Worm (Caenorhabditis elegans): ENCODE results near the gene his-38.

his-38 gene

ce11 chrX:7260327-7261019 lies 49.2 kb downstream of the his-38 start, which contains the start of gene lact-1:
Gene lact-1, minus strand, starts transcription at chrX:7260377.
- TF ChIP-seq nhr-80 (tag; optimal IDR thresholded peaks at IDR 0.05) (peak; percentile 1), Y79H2A.3 (GFP tag; conservative IDR thresholded peaks at IDR 0.05) (no peak)
